Fruit fly (Drosophila melanogaster): ENCODE measurements around the gene Rad1.

DNA sequence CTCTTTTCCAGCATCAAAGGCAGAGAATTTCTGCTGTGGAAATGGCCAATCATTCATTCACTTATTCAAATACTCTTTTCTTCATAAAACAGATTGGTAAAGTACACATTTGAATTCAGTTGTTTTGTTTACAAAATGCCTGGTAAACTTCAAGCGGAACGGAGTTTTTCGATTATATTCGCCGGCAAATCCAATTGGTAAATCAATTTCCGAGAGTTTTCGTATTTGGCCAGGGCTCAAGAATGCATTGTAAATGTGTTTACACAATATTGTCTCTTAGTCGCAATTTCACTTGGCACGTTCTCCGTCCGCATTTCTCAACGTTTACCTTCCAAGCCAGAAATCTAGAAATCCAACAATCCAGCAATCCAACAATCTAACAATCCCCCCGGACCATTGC lies 45.0 kb upstream of the Rad1 start, which contains the start of gene CG43403:
- TF ChIP-seq CTCF (optimal IDR thresholded peaks at IDR 0.05) (no peak), CG8478 (optimal IDR thresholded peaks at IDR 0.05) (no peak)
